Worm (Caenorhabditis elegans): Measurements from ENCODE around the gene ZK418.6.

DNA sequence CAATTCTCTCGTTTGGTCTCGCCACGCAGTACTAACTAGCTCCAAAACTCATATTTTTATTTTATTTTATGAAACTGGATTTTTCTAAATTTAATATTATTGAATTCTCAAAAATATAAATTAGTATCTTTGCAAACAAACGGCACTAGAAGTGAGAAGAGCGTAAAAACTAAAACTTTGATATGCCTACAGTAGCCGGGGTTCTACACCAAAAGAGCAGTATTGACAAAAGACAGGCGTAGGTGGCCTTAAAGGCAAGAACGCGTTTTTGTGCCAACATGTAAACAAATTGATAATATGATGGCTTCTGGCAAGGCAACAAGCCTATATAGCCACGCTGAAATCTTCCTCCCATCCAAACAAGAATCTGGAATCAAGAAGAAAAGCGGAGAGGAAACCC, 16.1 kb downstream of the ZK418.6 start, which contains the start of gene R01H2.1:
- TF ChIP-seq nhr-237 (tag; optimal IDR thresholded peaks at IDR 0.05) (no peak), lsy-2 (tag; optimal IDR thresholded peaks at IDR 0.05) (no peak), sem-2 (GFP tag; optimal IDR thresholded peaks at IDR 0.05) (no peak), ham-2 (GFP tag; optimal IDR thresholded peaks at IDR 0.05) (no peak), drap-1 (GFP tag; optimal IDR thresholded peaks at IDR 0.05) (no peak), lin-13 (tag; optimal IDR thresholded peaks at IDR 0.05) (no peak), blmp-1 (tag; optimal IDR thresholded peaks at IDR 0.05) (no peak), nhr-12 (tag; optimal IDR thresholded peaks at IDR 0.05) (no peak), ces-1 (GFP tag; optimal IDR thresholded peaks at IDR 0.05) (no peak), unc-62 (GFP tag; optimal IDR thresholded peaks at IDR 0.05) (no peak), sptf-1 (tag; optimal IDR thresholded peaks at IDR 0.05) (no peak)

Measured in whole organism, mixed stage, embryonic.